Worm (Caenorhabditis elegans) whole organism, L3 larva: Measurements from ENCODE around the gene ZC449.1.

Experiments used
- R02D3.7 ChIP-seq: fragments of 150-350 bp; optimal IDR thresholded peaks from 2 replicates; lab custom pipeline; 2014; ENCODE audit warnings: missing biosample characterization, missing genetic modification characterization
- ZK546.5 ChIP-seq: sonication (generic microtip); optimal IDR thresholded peaks from 2 replicates; lab custom pipeline; 2017; ENCODE audit warnings: missing biosample characterization, missing genetic modification characterization
- aly-2 ChIP-seq: fragments of 150-350 bp; optimal IDR thresholded peaks from 2 replicates; lab custom pipeline; 2014; ENCODE audit warnings: missing biosample characterization, missing genetic modification characterization
- ama-1 ChIP-seq: fragments of 150-350 bp; optimal IDR thresholded peaks from 2 replicates; lab custom pipeline; 2018
- ceh-16 ChIP-seq: sonication (generic microtip); optimal IDR thresholded peaks from 2 replicates; lab custom pipeline; 2017; ENCODE audit warnings: missing biosample characterization, missing genetic modification characterization
- ceh-9 ChIP-seq: sonication (generic microtip); optimal IDR thresholded peaks from 2 replicates; lab custom pipeline; 2018; ENCODE audit warnings: missing biosample characterization, missing genetic modification characterization
- daf-12 ChIP-seq: fragments of 150-350 bp; optimal IDR thresholded peaks from 2 replicates; lab custom pipeline; 2014; ENCODE audit warnings: missing biosample characterization, missing genetic modification reagents, missing genetic modification characterization
- egl-5 ChIP-seq: fragments of 150-350 bp; optimal IDR thresholded peaks from 2 replicates; lab custom pipeline; 2017; ENCODE audit warnings: missing biosample characterization, missing genetic modification reagents, missing genetic modification characterization, inconsistent platforms
- elt-1 ChIP-seq: fragments of 150-350 bp; optimal IDR thresholded peaks from 2 replicates; lab custom pipeline; 2014; ENCODE audit warnings: missing biosample characterization, missing genetic modification characterization
- elt-3 ChIP-seq, 3 experiments: fragments of 150-350 bp in 1 of 3; sonication (generic microtip) in 2 of 3; optimal IDR thresholded peaks; 2 replicates in 2 of 3; 4 replicates in 1 of 3; lab custom pipeline; 2014 to 2017; ENCODE audit warnings: missing biosample characterization in 3 of 3, missing genetic modification characterization in 3 of 3
- eor-1 ChIP-seq, 2 experiments: fragments of 150-350 bp; optimal IDR thresholded peaks; 2 replicates each; lab custom pipeline; 2014 to 2018; ENCODE audit warnings: missing biosample characterization in 2 of 2, missing genetic modification characterization in 2 of 2
- fkh-10 ChIP-seq: sonication (generic microtip); optimal IDR thresholded peaks from 2 replicates; lab custom pipeline; 2017; ENCODE audit warnings: missing biosample characterization, missing genetic modification reagents, missing genetic modification characterization
- fkh-2 ChIP-seq: fragments of 150-350 bp; optimal IDR thresholded peaks from 2 replicates; lab custom pipeline; 2014; ENCODE audit warnings: missing biosample characterization, missing genetic modification reagents, missing genetic modification characterization
- hmg-11 ChIP-seq: sonication (generic microtip); optimal IDR thresholded peaks from 2 replicates; lab custom pipeline; 2016; ENCODE audit warnings: missing genetic modification characterization, missing compliant biosample characterization
- jun-1 ChIP-seq: fragments of 150-350 bp; optimal IDR thresholded peaks from 2 replicates; lab custom pipeline; 2014; ENCODE audit warnings: missing biosample characterization, missing genetic modification reagents, missing genetic modification characterization
- lin-15B ChIP-seq: fragments of 150-350 bp; optimal IDR thresholded peaks from 2 replicates; lab custom pipeline; 2014; ENCODE audit warnings: missing biosample characterization, missing genetic modification characterization
- lin-39 ChIP-seq: fragments of 150-350 bp; optimal IDR thresholded peaks from 2 replicates; lab custom pipeline; 2018; ENCODE audit warnings: missing biosample characterization, missing genetic modification reagents, missing genetic modification characterization
- lsy-12 ChIP-seq: sonication (generic microtip); optimal IDR thresholded peaks from 2 replicates; lab custom pipeline; 2016; ENCODE audit warnings: mild to moderate bottlenecking, missing genetic modification characterization, missing compliant biosample characterization
- mdl-1 ChIP-seq: fragments of 150-350 bp; optimal IDR thresholded peaks from 2 replicates; lab custom pipeline; 2014; ENCODE audit warnings: missing biosample characterization, missing genetic modification characterization
- mml-1 ChIP-seq: fragments of 150-350 bp; sonication (generic microtip); optimal IDR thresholded peaks from 3 replicates; lab custom pipeline; 2014; ENCODE audit warnings: missing biosample characterization, missing genetic modification characterization
- nfya-1 ChIP-seq: sonication (generic microtip); optimal IDR thresholded peaks from 2 replicates; lab custom pipeline; 2017; ENCODE audit warnings: missing genetic modification characterization, mild to moderate bottlenecking, missing compliant biosample characterization, antibody characterized with exemption, moderate library complexity; ENCODE audit not compliant: insufficient read depth
- nhr-12 ChIP-seq: fragments of 150-350 bp; optimal IDR thresholded peaks from 2 replicates; lab custom pipeline; 2014; ENCODE audit warnings: missing biosample characterization, missing genetic modification characterization
- nhr-23 ChIP-seq: fragments of 150-350 bp; optimal IDR thresholded peaks from 2 replicates; lab custom pipeline; 2014; ENCODE audit warnings: missing biosample characterization, missing genetic modification reagents, missing genetic modification characterization
- nhr-237 ChIP-seq: fragments of 150-350 bp; optimal IDR thresholded peaks from 2 replicates; lab custom pipeline; 2014; ENCODE audit warnings: missing biosample characterization, missing genetic modification characterization
- nhr-28 ChIP-seq: fragments of 150-350 bp; optimal IDR thresholded peaks from 2 replicates; lab custom pipeline; 2014; ENCODE audit warnings: missing biosample characterization, missing genetic modification characterization
- pha-4 ChIP-seq: fragments of 150-350 bp; optimal IDR thresholded peaks from 2 replicates; lab custom pipeline; 2014; ENCODE audit warnings: missing biosample characterization, missing genetic modification reagents, missing genetic modification characterization
- pqm-1 ChIP-seq: fragments of 150-350 bp; optimal IDR thresholded peaks from 2 replicates; lab custom pipeline; 2017; ENCODE audit warnings: missing biosample characterization, missing genetic modification characterization, inconsistent platforms
- sea-2 ChIP-seq: fragments of 150-350 bp; sonication (generic microtip); optimal IDR thresholded peaks from 4 replicates; lab custom pipeline; 2014; ENCODE audit warnings: missing biosample characterization, missing genetic modification reagents, missing genetic modification characterization
- tbx-2 ChIP-seq: sonication (generic microtip); optimal IDR thresholded peaks from 2 replicates; lab custom pipeline; 2016; ENCODE audit warnings: mild to moderate bottlenecking, missing genetic modification characterization, missing compliant biosample characterization
- unc-62 ChIP-seq: fragments of 150-350 bp; sonication (generic microtip); optimal IDR thresholded peaks from 4 replicates; lab custom pipeline; 2014; ENCODE audit warnings: missing biosample characterization, missing genetic modification reagents, missing genetic modification characterization
- zag-1 ChIP-seq: fragments of 150-350 bp; optimal IDR thresholded peaks from 2 replicates; lab custom pipeline; 2014; ENCODE audit warnings: missing biosample characterization, missing genetic modification characterization
- ztf-4 ChIP-seq: fragments of 150-350 bp; optimal IDR thresholded peaks from 2 replicates; lab custom pipeline; 2014; ENCODE audit warnings: missing biosample characterization, missing genetic modification characterization

The ZC449.1 gene

ce11 chrX:5026461-5026860 is 2.2 kb downstream of the ZC449.1 start:
- no peak for TF ChIP-seq nhr-12
- peak; percentile 74 for TF ChIP-seq elt-1
- TF ChIP-seq lin-39 (tag; lab: Kevin White, UChicago) = peak; percentile 62

- TF ChIP-seq lin-39 (tag; lab: Kevin White, UChicago) (peak; percentile 78), ama-1 (lab: Kevin White, UChicago) (no peak)
- TF ChIP-seq, all 47 proteins: peak for 1
Measured at ce11 chrX:5027923-5028592, 3.8 kb downstream of the ZC449.1 start.

DNA sequence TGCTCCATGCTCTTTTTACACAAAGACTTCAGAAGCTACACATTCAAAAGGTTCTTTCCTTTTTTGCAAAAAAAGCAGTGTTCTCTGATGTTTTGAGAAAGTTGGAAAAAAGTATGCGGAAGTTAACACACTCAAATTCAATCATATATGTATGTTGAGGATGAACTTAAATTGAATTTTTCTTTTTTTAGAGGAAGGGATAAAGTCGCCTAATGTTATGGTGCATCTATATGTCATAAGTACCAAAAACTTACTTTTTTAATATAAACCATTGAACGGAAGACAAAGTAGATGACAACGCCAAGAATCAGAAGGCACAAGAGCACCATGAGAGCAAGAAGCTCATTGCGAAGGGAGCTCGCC is 4.4 kb downstream of the ZC449.1 start:
- TF ChIP-seq fkh-2 (tag; lab: Kevin White, UChicago) (no peak), egl-5 (tag; lab: Kevin White, UChicago) (no peak), ceh-16 (tag; lab: Kevin White, UChicago) (no peak), elt-1 (no peak), nhr-237 (tag; lab: Kevin White, UChicago) (no peak), nhr-23 (no peak), nhr-28 (tag; lab: Kevin White, UChicago) (no peak), elt-3 (tag; optimal IDR thresholded peaks at IDR 0.05; lab: Kevin White, UChicago) (no peak), sea-2 (GFP tag; lab: Kevin White, UChicago) (no peak), ceh-9 (tag; lab: Kevin White, UChicago) (no peak)

- TF ChIP-seq aly-2 (tag; lab: Kevin White, UChicago) (no peak), egl-5 (tag; lab: Kevin White, UChicago) (no peak), ZK546.5 (no peak), mml-1 (tag; lab: Kevin White, UChicago) (no peak), ceh-9 (tag; lab: Kevin White, UChicago) (no peak), lin-15B (tag; lab: Kevin White, UChicago) (no peak), hmg-11 (tag; lab: Kevin White, UChicago) (no peak), nhr-12 (no peak), nhr-28 (tag; lab: Kevin White, UChicago) (no peak), tbx-2 (no peak), unc-62 (no peak), lsy-12 (tag; lab: Kevin White, UChicago) (no peak), ceh-16 (tag; lab: Kevin White, UChicago) (no peak), pha-4 (tag; lab: Kevin White, UChicago) (no peak), nfya-1 (tag; lab: Kevin White, UChicago) (peak; percentile 0), eor-1 (tag; optimal IDR thresholded peaks at IDR 0.05; lab: Kevin White, UChicago) (no peak), mdl-1 (tag; lab: Kevin White, UChicago) (no peak), zag-1 (tag; lab: Kevin White, UChicago) (peak; percentile 16), R02D3.7 (tag; lab: Kevin White, UChicago) (no peak), fkh-10 (GFP tag; lab: Kevin White, UChicago) (peak; percentile 69), fkh-2 (tag; lab: Kevin White, UChicago) (no peak)
Measured at ce11 chrX:5031742-5032141, 7.5 kb downstream of the ZC449.1 start.

DNA sequence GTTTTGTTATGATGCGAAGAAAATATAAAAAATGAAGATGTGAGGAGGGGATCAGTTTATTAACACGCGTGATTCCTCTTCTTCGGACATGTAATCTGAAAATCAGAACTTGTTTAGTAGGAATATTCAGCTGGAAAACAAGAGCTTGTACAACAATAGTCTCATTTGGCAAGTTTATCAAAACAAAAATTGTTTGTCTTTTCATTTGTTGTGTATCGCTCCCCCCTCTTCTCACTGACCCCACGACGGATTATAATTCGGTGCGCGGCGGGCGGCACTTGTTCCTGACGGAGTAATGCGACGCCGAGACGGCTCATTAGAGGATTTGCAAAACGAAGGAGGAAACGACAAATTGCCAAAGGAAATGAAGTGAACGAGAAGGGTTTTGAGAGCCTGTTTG is 9.6 kb downstream of the ZC449.1 start, which contains the start of gene ZC449.4:
Gene ZC449.4 (minus strand): TSS at position 101 of the 400 bp plus-strand sequence.
- TF ChIP-seq ztf-4 (tag; lab: Kevin White, UChicago) (no peak), jun-1 (tag; lab: Kevin White, UChicago) (no peak), pqm-1 (no peak), ama-1 (lab: Kevin White, UChicago) (no peak), daf-12 (tag; lab: Kevin White, UChicago) (no peak), unc-62 (no peak), aly-2 (tag; lab: Kevin White, UChicago) (no peak), lin-39 (tag; lab: Kevin White, UChicago) (no peak), nhr-237 (tag; lab: Kevin White, UChicago) (no peak)
